Fruit fly (Drosophila melanogaster) S2 (cell line): Measurements from ENCODE around the gene CG14459.

Source experiments
- CG8478 ChIP-seq: fragments of >200 bp; optimal IDR thresholded peaks from 2 replicates; lab custom pipeline; 2018
- CTCF ChIP-seq, 2 experiments: fragments of >200 bp; optimal IDR thresholded peaks; 2 replicates each; lab custom pipeline; 2018

dm6 chr3L:22571679-22572078 lies 66.0 kb downstream of the CG14459 start:
- no peak for TF ChIP-seq CG8478 (lab: Kevin White, UChicago)
- TF ChIP-seq CTCF (optimal IDR thresholded peaks at IDR 0.05; lab: Kevin White, UChicago): no peak
